Worm (Caenorhabditis elegans): ENCODE data around the gene T27E4.1.

The T27E4.1 gene

DNA sequence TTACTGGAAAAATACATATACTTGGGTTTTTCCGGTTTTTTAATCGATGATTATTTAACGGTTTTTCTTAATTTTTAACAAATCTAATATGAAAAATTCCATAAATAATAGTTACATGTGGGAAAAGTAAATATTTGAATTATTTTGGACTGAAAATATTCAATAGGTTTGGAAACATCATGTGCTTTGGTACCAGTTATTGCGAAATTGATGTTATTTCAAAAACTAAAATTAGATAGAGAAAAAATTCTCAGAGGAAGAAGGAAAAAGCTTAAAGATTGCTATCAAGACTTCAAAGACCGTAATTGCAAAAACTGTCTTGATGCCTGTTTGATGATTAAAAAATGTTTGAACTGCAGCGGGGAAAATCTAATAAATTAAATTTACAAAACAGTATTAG lies 27.1 kb upstream of the T27E4.1 start:
- TF ChIP-seq F49E8.2 (tag; optimal IDR thresholded peaks at IDR 0.05; ENCODE audit: insufficient read depth), result no peak
- no peak for TF ChIP-seq Y53G8AR.9 (GFP tag; conservative IDR thresholded peaks at IDR 0.05)
- TF ChIP-seq cebp-1 (GFP tag; IDR thresholded peaks at IDR 0.05), result no peak
- peak; percentile 76 for TF ChIP-seq cebp-1 (tag; optimal IDR thresholded peaks at IDR 0.05)
- no peak for TF ChIP-seq egrh-3 (GFP tag; IDR thresholded peaks at IDR 0.05)
- TF ChIP-seq ztf-6 (GFP tag; IDR thresholded peaks at IDR 0.05), result no peak
- TF ChIP-seq F10E7.11 (tag; optimal IDR thresholded peaks at IDR 0.05), result no peak
- TF ChIP-seq ztf-28 (GFP tag; IDR thresholded peaks at IDR 0.05), result no peak

DNA sequence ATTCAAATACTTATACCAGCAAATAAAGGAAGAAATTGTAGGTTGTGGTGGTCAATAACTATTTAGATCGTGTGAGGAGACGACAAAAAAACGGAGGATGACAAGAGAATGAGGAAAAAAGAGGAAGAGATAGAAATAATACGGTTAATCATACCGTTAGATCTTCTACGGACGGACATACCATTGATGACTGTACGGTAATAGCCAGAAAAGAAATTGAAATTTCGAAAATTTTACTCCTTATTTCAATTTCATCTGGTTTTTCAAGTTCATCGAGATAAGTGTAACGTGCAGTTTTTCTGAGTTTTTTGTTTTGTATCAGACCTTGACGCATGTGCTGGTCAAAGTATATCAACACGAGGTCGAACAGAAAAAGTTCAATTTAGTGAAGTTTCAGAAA lies 26.2 kb upstream of the T27E4.1 start:
- TF ChIP-seq die-1 (tag; optimal IDR thresholded peaks at IDR 0.05), result no peak
- TF ChIP-seq rcor-1 (GFP tag; IDR thresholded peaks at IDR 0.05), result no peak
- TF ChIP-seq ztf-28 (GFP tag; IDR thresholded peaks at IDR 0.05), result no peak

DNA sequence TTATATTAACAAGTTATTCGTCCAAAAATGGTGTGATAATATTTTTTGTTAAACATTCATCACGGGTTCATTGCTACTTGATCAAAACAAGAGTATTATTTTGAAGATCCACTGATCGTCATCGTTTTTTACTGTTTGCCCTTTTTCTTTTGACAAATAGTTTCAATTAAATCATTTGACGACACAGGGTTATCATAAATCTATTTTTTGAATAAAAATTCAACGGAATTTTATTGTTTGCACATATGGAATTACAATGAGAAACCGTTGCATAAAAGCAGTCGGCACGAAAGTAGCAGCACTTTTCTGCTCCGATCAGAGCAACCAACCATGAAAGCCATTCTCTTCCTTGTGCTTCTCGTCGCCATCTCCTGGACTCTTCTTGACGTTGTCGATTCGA lies 24.5 kb upstream of the T27E4.1 start, which contains the start of gene fip-2:
Gene fip-2, plus strand, starts transcription at position 301 of the 400 bp plus-strand sequence.
- TF ChIP-seq lin-40 (tag; optimal IDR thresholded peaks at IDR 0.05) (no peak), madf-6 (GFP tag; IDR thresholded peaks at IDR 0.05) (no peak), F55B11.4 (tag; optimal IDR thresholded peaks at IDR 0.05; ENCODE audit: borderline replicate concordance, insufficient read depth) (no peak)

ce11 chrV:9069680-9070079 lies 22.5 kb upstream of the T27E4.1 start, which contains the start of gene T27E4.5:
Gene T27E4.5 (minus strand): TSS chrV:9069780.
- TF ChIP-seq ceh-27 (GFP tag; optimal IDR thresholded peaks at IDR 0.05) (no peak), nfya-1 (tag; optimal IDR thresholded peaks at IDR 0.05; ENCODE audit: borderline replicate concordance, insufficient read depth) (no peak), hmg-1.2 (GFP tag; IDR thresholded peaks at IDR 0.05) (no peak), ccch-3 (GFP tag; optimal IDR thresholded peaks at IDR 0.05) (no peak), nhr-179 (tag; optimal IDR thresholded peaks at IDR 0.05) (no peak), B0019.2 (GFP tag; conservative IDR thresholded peaks at IDR 0.05) (no peak), F52B5.7 (tag; optimal IDR thresholded peaks at IDR 0.05) (no peak), nfyb-1 (GFP tag; IDR thresholded peaks at IDR 0.05) (no peak), ztf-26 (tag; optimal IDR thresholded peaks at IDR 0.05) (no peak), ztf-6 (GFP tag; IDR thresholded peaks at IDR 0.05) (no peak), rcor-1 (GFP tag; IDR thresholded peaks at IDR 0.05) (no peak), egl-44 (GFP tag; IDR thresholded peaks at IDR 0.05) (no peak), mel-28 (tag; optimal IDR thresholded peaks at IDR 0.05; ENCODE audit: borderline replicate concordance) (no peak), ceh-40 (GFP tag; IDR thresholded peaks at IDR 0.05) (no peak), chd-7 (tag; optimal IDR thresholded peaks at IDR 0.05) (no peak), xnd-1 (tag; optimal IDR thresholded peaks at IDR 0.05) (no peak), nhr-27 (tag; optimal IDR thresholded peaks at IDR 0.05) (no peak), snpc-1.3 (tag; optimal IDR thresholded peaks at IDR 0.05; ENCODE audit: insufficient read depth) (no peak)

DNA sequence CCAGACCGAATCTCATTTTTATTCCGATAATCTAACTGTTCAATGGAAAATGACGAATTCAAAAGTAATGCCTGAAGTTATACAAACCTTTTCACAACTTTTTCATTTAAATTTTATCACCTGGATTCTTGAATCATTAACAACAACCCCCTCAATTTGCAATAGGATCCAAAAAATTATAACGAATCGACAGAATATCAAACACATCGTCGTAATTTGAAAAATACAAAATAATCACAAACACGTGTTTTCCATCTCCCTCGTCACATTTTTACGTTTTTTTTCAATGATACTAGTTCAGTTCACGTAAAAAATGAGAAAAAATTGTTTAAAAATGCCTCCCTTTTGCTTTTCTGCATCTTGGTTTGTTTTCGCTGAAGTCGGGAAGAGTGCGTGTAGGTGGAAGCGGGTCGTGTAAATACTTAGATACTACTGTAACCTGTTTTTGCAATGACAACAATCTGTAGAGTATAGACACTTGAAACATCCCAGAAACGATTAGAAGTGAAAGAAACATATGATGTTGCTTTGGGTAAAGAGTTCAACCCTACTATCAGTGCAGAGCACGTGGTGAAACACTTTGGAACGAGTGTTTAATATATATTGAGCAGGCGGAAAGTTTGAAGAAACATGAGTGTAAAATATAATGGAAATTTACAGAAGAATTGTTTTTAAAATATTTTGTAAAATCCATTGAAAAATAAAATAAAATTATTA lies 18.7 kb upstream of the T27E4.1 start, which contains the start of gene oac-50:
Gene oac-50, minus strand, starts transcription at position 219 of the 717 bp plus-strand sequence.
- TF ChIP-seq hlh-26 (GFP tag; conservative IDR thresholded peaks at IDR 0.05) (no peak), mcd-1 (GFP tag; IDR thresholded peaks at IDR 0.05) (no peak), hmg-20 (GFP tag; IDR thresholded peaks at IDR 0.05) (no peak), nhr-27 (tag; optimal IDR thresholded peaks at IDR 0.05) (no peak), hmg-1.2 (GFP tag; IDR thresholded peaks at IDR 0.05) (no peak), let-607 (tag; optimal IDR thresholded peaks at IDR 0.05) (no peak), cebp-1 (GFP tag; IDR thresholded peaks at IDR 0.05) (no peak), cebp-1 (tag; optimal IDR thresholded peaks at IDR 0.05) (peak; percentile 18)

Data from whole organism, young adult.